Fruit fly (Drosophila melanogaster): ENCODE measurements around the gene msn.

Gene msn

DNA sequence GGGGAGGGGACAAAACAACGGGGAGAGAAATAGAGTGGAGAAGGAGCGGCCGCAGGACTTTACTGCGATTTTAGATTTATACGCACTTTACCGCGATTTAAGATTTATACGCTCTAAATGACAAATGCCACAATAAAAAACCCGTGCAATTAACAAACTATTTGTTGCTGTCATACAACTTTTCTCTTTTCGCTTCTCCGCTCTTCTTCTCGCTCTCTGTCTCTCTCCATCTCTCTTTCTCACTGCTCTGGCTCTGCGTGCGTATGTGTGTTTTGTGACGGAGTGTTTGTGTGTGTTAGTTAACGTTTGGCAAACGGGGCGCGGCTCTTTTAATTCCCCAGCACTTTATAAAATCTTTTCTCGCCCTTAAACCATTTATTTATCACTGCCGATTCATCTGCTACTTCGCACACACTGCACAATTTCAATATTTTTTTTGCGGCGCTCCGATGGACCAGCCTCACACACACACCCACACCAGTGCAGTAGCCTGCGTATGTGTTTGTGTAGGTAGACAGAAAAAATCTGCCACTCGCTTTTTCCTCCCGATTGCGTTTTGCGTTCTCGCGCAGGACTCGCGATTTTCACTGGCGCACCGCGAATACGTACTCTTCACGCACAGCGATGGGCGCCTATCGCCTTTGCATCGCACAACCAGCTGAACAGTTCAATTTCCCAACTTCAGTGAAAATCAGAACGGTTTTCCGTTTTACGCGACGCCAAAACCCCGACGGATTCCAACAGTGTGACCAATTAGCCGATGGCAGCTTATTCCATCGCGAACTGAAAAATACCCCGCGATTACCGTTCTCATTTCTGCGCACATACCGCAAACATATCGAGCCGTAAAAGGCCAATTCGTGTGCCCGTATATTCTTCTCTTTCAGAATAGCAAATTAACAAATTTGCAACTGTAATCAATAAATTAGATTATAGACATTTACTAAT lies at the start of gene msn:
TSS of gene msn (minus strand) at position 747 of the 948 bp plus-strand sequence.
- TF ChIP-seq CG7101 (tag; optimal IDR thresholded peaks at IDR 0.05) (peak; percentile 5), CG1620 (GFP tag; optimal IDR thresholded peaks at IDR 0.05) (peak; percentile 55), cic (GFP tag; optimal IDR thresholded peaks at IDR 0.05) (peak; percentile 58), Mnt (GFP tag; optimal IDR thresholded peaks at IDR 0.05) (peak; percentile 56), Hr96 (GFP tag; optimal IDR thresholded peaks at IDR 0.05) (no peak), CG12768 (GFP tag; optimal IDR thresholded peaks at IDR 0.05) (peak; percentile 27), kay (GFP tag; ENCODE audit: borderline replicate concordance) (no peak), bab1 (GFP tag; optimal IDR thresholded peaks at IDR 0.05) (peak; percentile 65), ovo (GFP tag; optimal IDR thresholded peaks at IDR 0.05) (no peak), tj (GFP tag; optimal IDR thresholded peaks at IDR 0.05) (peak; percentile 75), Crg-1 (GFP tag; optimal IDR thresholded peaks at IDR 0.05) (no peak), CG5204 (GFP tag; optimal IDR thresholded peaks at IDR 0.05) (no peak), CG14711 (tag; optimal IDR thresholded peaks at IDR 0.05) (peak; percentile 26)

DNA sequence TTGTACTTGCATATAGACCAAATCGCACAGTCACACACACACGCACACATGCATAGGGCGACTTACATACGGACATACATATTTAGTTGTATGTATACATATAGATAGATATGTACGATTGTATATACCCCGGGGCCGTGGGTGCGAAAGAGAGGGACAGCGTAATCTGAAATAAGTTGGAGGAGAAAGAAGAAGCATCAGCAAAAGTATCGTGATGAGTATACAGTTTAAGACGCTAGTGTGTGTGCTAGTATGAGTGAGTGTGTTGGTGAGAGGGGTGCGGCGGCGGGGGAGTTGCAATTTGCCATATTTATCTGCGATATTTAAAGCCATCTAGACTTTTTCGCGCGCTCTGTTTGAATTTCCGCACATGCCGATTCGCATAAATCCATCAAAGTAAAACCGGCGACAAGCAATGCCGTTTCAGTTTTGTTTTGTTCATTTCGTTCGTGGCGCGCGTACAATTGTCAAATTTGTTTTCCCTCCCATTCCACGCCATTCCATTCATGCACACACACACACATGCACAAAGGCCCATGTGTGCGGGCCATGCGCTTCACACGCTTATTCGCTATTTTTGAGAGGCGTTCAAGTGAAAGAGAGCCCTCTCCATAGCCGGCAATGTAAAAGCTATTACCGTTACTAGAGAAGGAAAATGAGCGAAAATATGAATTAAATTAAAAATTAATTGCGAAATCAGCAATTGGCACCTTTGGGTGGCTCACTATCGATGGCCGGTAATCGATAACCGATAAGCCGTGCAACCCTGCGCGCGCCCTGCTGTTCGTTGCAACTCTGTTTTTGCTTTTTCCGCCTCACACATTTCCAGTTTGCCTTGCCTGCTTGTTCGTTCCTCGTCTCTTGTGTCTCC lies 48.8 kb upstream of the msn start:
- peak; percentile 91 for TF ChIP-seq CG14711 (tag; optimal IDR thresholded peaks at IDR 0.05)
- peak; percentile 52 for TF ChIP-seq Clk (GFP tag; optimal IDR thresholded peaks at IDR 0.05)
- TF ChIP-seq CG7101 (tag; optimal IDR thresholded peaks at IDR 0.05): peak; percentile 86
- TF ChIP-seq pad (GFP tag; optimal IDR thresholded peaks at IDR 0.05): peak; percentile 80
- TF ChIP-seq Hr96 (GFP tag; optimal IDR thresholded peaks at IDR 0.05): peak; percentile 82
- TF ChIP-seq CG11617 (GFP tag; optimal IDR thresholded peaks at IDR 0.05): peak; percentile 93
- peak; percentile 93 for TF ChIP-seq Mnt (GFP tag; optimal IDR thresholded peaks at IDR 0.05)
- peak; percentile 56 for TF ChIP-seq CG33017 (tag; optimal IDR thresholded peaks at IDR 0.05)
- TF ChIP-seq tj (GFP tag; optimal IDR thresholded peaks at IDR 0.05): peak; percentile 96
- TF ChIP-seq CG12768 (GFP tag; optimal IDR thresholded peaks at IDR 0.05): peak; percentile 78
- peak; percentile 74 for TF ChIP-seq CG5204 (GFP tag; optimal IDR thresholded peaks at IDR 0.05)
- peak; percentile 78 for TF ChIP-seq CG7045 (GFP tag; optimal IDR thresholded peaks at IDR 0.05)
- peak; percentile 88 for TF ChIP-seq Crg-1 (GFP tag; optimal IDR thresholded peaks at IDR 0.05)
- peak; percentile 97 for TF ChIP-seq cic (GFP tag; optimal IDR thresholded peaks at IDR 0.05)
- TF ChIP-seq bab1 (GFP tag; optimal IDR thresholded peaks at IDR 0.05): peak; percentile 86
- peak; percentile 67 for TF ChIP-seq toe (GFP tag; optimal IDR thresholded peaks at IDR 0.05)
- peak; percentile 77 for TF ChIP-seq CG1620 (GFP tag; optimal IDR thresholded peaks at IDR 0.05)
- peak; percentile 49 for TF ChIP-seq kay (GFP tag; ENCODE audit: borderline replicate concordance)
- peak in 1 of 2 experiments; percentile 13 for TF ChIP-seq cnc (optimal IDR thresholded peaks at IDR 0.05)
- TF ChIP-seq ovo (GFP tag; optimal IDR thresholded peaks at IDR 0.05): peak; percentile 73

DNA sequence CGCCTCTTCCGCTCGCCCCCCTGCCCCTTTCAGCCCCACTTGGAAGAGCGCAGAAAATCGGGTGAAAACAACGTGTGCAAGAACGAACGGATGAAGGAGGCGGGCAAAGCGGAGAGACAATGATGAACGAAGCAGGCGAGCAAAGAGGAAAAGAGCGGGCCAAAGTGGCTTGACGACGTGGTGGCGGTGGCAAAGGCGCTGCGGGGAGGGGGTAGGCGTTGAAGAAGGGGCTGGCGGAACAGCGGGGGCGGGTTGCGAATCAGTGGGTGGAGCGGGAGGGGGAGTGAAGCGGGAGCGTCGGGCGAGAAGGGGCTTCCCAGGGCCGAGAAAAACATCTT lies 46.4 kb upstream of the msn start:
- TF ChIP-seq tj (GFP tag; optimal IDR thresholded peaks at IDR 0.05) (peak; percentile 24), cic (GFP tag; optimal IDR thresholded peaks at IDR 0.05) (peak; percentile 74), CG14711 (tag; optimal IDR thresholded peaks at IDR 0.05) (no peak), Mnt (GFP tag; optimal IDR thresholded peaks at IDR 0.05) (peak; percentile 8)

DNA sequence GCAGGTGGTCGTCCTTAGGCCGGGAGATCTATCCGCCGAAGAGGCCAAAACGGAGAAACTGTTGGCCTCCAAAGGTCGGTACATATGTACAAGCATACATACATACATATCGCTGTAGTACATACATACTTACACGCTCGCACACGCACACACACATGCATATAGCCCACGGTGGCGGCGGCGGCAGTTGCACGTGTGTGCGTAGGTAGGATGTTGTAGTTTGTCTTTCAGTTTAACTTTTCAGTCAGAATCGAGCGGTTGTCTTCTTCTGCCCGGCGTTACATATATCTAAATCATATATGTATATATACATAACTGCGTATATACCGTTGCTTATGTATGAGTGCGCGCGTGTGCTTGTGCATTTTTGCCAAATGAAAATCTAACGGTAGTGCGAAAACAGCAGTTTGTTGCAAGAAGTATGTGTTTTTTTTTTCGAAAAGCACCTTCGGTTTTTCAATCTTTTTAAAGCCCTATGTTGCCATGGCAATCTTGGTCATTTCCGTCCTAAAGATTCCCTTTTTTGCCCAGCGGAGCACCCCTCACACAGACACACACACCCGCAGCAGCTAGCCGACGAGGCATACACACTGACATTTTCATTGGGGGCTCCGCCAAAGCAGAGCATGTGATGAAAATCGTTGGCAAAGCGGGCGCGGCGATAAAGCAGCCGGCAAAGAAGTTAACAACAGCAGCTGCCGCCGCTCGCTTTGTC lies 45.9 kb upstream of the msn start:
- TF ChIP-seq bab1 (GFP tag; optimal IDR thresholded peaks at IDR 0.05): no peak
- TF ChIP-seq CG7101 (tag; optimal IDR thresholded peaks at IDR 0.05): no peak
- no peak for TF ChIP-seq Mnt (GFP tag; optimal IDR thresholded peaks at IDR 0.05)
- no peak for TF ChIP-seq kay (GFP tag; ENCODE audit: borderline replicate concordance)
- TF ChIP-seq Hr96 (GFP tag; optimal IDR thresholded peaks at IDR 0.05): no peak
- TF ChIP-seq CG11617 (GFP tag; optimal IDR thresholded peaks at IDR 0.05): no peak
- TF ChIP-seq tj (GFP tag; optimal IDR thresholded peaks at IDR 0.05): no peak
- TF ChIP-seq Clk (GFP tag; optimal IDR thresholded peaks at IDR 0.05): no peak
- TF ChIP-seq cic (GFP tag; optimal IDR thresholded peaks at IDR 0.05): no peak
- TF ChIP-seq ovo (GFP tag; optimal IDR thresholded peaks at IDR 0.05): no peak
- TF ChIP-seq CG1620 (GFP tag; optimal IDR thresholded peaks at IDR 0.05): no peak
- no peak for TF ChIP-seq CG12768 (GFP tag; optimal IDR thresholded peaks at IDR 0.05)
- no peak for TF ChIP-seq CG5204 (GFP tag; optimal IDR thresholded peaks at IDR 0.05)
- no peak for TF ChIP-seq toe (GFP tag; optimal IDR thresholded peaks at IDR 0.05)
- TF ChIP-seq CG14711 (tag; optimal IDR thresholded peaks at IDR 0.05): no peak

DNA sequence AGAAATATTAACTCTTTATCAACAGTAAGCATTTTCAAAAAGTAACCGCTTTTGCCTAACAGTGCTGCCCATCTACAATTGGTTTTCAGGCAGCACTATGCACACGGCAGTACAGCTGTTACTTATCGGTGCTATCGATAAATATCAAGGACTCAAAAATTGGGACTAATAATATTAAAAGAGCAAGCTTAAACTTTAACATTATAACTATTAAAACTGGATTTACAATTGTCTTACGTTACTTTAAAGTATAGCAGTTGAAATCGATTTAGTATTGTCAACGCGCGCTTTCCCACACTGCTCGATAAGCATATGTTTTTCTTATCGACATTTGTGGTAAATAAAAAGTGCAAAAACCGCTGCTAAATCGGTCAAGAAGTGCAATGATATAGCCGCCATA lies 45.1 kb upstream of the msn start, which contains the start of the genes CG42245 and MEP-1:
TSS of gene CG42245 (plus strand) at position 310 of the 400 bp plus-strand sequence.
TSS of gene MEP-1 (plus strand) at position 310 of the 400 bp plus-strand sequence.
- TF ChIP-seq CG11617 (GFP tag; optimal IDR thresholded peaks at IDR 0.05) (peak; percentile 51), Mnt (GFP tag; optimal IDR thresholded peaks at IDR 0.05) (peak; percentile 66), tj (GFP tag; optimal IDR thresholded peaks at IDR 0.05) (no peak), CG12768 (GFP tag; optimal IDR thresholded peaks at IDR 0.05) (peak; percentile 17), toe (GFP tag; optimal IDR thresholded peaks at IDR 0.05) (peak; percentile 78), pad (GFP tag; optimal IDR thresholded peaks at IDR 0.05) (peak; percentile 52), bab1 (GFP tag; optimal IDR thresholded peaks at IDR 0.05) (peak; percentile 22), CG5204 (GFP tag; optimal IDR thresholded peaks at IDR 0.05) (peak; percentile 61), cic (GFP tag; optimal IDR thresholded peaks at IDR 0.05) (no peak), Clk (GFP tag; optimal IDR thresholded peaks at IDR 0.05) (peak; percentile 37), kay (GFP tag; ENCODE audit: borderline replicate concordance) (no peak), CG1620 (GFP tag; optimal IDR thresholded peaks at IDR 0.05) (peak; percentile 70), Hr96 (GFP tag; optimal IDR thresholded peaks at IDR 0.05) (peak; percentile 65), CG7101 (tag; optimal IDR thresholded peaks at IDR 0.05) (peak; percentile 67), CG7045 (GFP tag; optimal IDR thresholded peaks at IDR 0.05) (peak; percentile 45), CG14711 (tag; optimal IDR thresholded peaks at IDR 0.05) (peak; percentile 64), CG33017 (tag; optimal IDR thresholded peaks at IDR 0.05) (peak; percentile 59), ovo (GFP tag; optimal IDR thresholded peaks at IDR 0.05) (peak; percentile 24), Crg-1 (GFP tag; optimal IDR thresholded peaks at IDR 0.05) (peak; percentile 53), cnc (optimal IDR thresholded peaks at IDR 0.05) (no peak)

Measured in whole organism, adult.